Worm (Caenorhabditis elegans): ENCODE measurements around the gene M151.7.

ce11 chrII:3641197-3641596 is 19.1 kb downstream of the M151.7 start, which contains the start of gene M151.1:
- no peak for TF ChIP-seq ceh-40 (GFP tag; IDR thresholded peaks at IDR 0.05)
- TF ChIP-seq C06A6.2 (GFP tag; conservative IDR thresholded peaks at IDR 0.05), result no peak
- no peak for TF ChIP-seq sptf-2 (GFP tag; optimal IDR thresholded peaks at IDR 0.05)
- no peak for TF ChIP-seq atf-7 (tag; optimal IDR thresholded peaks at IDR 0.05)
- TF ChIP-seq lsy-27 (tag; optimal IDR thresholded peaks at IDR 0.05; ENCODE audit: borderline replicate concordance, insufficient read depth), result no peak

All from whole organism, young adult.